Fruit fly (Drosophila melanogaster) S2 (cell line): Measurements from ENCODE around the gene CG34134.

Experiments
- CG8478 ChIP-seq: fragments of >200 bp; optimal IDR thresholded peaks from 2 replicates; lab custom pipeline; 2018
- CTCF ChIP-seq, 2 experiments: fragments of >200 bp; optimal IDR thresholded peaks; 2 replicates each; lab custom pipeline; 2018

Gene CG34134

DNA sequence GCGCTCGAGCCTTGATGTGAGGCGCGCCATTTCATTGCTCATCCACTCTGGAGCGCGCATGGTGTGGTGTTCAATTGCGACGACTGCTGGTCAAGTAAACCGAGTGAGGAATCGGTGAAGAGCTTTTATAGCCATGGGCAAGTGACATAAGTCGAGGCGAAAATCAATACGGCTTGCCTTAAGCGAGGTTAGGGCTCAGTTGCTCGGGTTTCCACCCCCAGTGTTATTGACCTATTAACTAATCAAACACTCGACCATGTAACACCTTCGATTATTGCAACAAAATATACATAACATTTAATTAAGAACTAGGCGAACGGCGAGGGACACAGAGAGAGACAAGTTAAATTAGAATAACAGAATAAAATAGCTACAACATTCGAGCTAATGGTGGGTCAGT, at the start of gene CG34134:
TSS of gene CG34134 (minus strand) at position 101 of the 400 bp plus-strand sequence.
- TF ChIP-seq CTCF (optimal IDR thresholded peaks at IDR 0.05; lab: Kevin White, UChicago): no peak
- TF ChIP-seq CG8478: no peak

DNA sequence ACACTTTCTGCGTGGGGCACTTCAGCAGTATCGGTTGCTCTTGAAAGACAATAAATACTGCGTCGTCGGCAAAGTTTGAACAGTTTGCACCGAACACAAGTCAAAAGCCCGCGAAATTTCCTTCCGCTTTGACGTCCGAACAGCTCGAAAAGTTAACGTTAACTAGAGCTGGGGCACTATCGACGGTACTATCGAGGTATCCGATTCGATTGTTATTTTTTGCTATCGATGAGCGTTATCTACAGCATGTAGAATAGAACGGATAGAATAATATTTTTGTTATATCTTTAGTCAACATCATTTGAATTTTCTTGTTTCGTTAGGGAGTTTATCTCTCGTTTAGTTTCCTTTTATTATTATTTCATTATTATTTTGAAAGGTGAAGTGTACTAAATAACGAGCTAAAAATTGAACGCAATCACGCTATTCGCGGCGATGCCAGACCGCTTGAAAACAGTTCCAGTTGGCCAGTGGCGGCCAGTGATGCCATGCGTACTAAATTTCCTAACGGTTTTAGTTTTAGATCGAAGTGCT, 49.2 kb upstream of the CG34134 start, which contains the start of gene Pvr:
TSS of gene Pvr (minus strand) at position 167 of the 534 bp plus-strand sequence.
- TF ChIP-seq CG8478: no peak
- TF ChIP-seq CTCF (optimal IDR thresholded peaks at IDR 0.05; lab: Kevin White, UChicago): peak in 1 of 2 experiments; percentile 55

DNA sequence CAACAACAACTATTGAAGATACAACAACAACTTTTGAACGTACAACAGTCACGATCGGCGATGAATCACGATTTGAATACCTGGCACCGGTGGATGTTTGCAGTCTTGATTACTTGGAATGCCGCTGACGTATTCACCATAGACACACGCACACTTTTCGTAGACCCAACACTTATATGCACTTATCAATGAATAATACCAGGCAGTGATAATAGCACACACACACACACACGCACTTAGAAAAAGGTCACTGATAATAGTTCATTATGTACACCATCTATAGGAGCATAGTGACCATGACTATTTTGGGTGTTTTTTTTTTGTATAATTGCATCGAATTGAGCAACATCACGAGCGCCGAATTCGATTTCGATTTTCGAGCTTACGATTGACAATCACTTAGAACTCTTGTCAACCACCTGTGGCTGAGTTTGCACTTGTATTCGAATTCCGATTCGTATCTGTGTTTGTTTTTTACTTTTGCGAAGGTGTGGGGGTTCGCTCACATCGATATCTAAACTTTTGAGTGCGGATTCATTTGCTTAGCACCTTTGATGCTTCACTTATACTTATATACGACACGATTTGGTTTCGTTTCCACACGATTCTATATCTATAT, 48.6 kb upstream of the CG34134 start:
- TF ChIP-seq CG8478 (no peak), CTCF (optimal IDR thresholded peaks at IDR 0.05; lab: Kevin White, UChicago) (no peak)

DNA sequence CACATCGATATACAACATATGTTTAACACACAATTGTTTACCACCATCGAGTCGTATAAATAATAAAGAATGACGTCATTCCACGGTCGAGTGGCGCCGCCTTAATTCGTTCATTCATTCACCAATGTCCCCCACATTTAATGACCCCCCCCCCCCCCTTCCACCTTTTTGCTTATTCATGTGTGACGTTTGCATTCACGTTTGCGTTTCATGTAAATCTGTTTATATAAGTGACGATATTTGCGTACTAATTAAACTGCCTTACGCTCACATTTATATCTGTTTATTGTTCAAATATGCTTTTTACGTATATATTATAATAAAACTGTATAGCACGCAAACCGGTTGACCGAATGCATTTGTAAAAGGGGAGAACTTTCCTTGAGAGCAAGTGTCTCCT, 43.0 kb upstream of the CG34134 start:
- TF ChIP-seq CG8478 (no peak), CTCF (optimal IDR thresholded peaks at IDR 0.05; lab: Kevin White, UChicago) (no peak)

dm6 chr2L:8232389-8232788, 41.8 kb upstream of the CG34134 start:
- no peak for TF ChIP-seq CTCF (optimal IDR thresholded peaks at IDR 0.05; lab: Kevin White, UChicago)
- no peak for TF ChIP-seq CG8478

DNA sequence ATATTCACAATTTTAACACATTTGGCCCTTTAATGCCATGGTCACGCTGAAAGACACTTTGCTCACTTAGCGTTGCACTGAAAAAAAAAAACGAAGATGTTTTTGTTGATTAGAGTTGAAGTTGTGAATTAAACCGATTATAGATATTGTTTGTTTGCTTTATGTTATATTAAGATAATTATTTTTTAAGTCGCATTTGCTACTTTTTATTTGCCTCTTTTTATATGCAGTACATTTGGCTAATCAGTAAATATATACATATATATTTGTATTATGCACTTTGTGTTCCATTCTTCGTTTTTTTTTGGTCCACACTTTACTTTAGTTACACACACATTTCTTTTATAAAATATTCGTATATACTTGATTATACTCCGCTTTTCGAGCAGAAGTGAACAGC, 39.7 kb upstream of the CG34134 start:
- TF ChIP-seq CTCF (optimal IDR thresholded peaks at IDR 0.05; lab: Kevin White, UChicago) (no peak), CG8478 (no peak)

DNA sequence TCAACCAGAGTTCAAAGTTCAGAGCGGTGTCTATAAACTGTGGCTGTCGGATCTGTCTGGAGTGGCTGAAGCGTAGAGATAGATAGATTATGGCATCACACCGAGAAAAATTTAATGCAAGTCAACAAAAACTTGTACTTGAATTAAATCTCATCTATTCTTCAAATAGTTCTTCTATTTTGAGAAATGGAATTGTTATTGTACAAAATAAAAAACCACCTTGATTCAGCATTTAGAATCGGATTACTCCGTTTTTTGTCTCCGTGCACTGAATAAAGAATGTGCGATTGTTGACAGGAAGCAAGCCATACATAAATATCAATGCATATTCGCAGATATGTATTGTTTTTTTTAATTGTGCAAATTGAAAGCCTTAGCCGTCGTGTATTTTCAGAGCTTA, 39.0 kb upstream of the CG34134 start:
- TF ChIP-seq CG8478 (no peak), CTCF (optimal IDR thresholded peaks at IDR 0.05; lab: Kevin White, UChicago) (no peak)

DNA sequence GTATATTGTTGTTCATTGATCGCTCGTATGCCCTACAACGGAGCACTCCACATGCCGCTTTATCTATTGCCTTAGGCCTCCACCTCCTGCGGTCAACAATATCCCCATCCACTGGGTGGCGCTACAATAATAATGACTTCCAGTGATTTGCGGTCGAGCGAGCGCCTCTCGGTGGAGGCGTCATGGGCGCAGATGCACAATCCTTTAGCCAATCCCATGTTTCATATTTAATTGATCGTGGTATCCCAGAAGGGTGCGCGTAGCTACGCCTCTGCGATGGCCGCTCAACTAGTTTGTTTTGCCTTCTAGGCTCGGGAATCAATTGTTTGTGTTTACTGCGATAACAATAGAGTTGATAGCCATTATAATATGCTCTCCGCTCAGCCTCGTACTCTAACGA, 38.6 kb upstream of the CG34134 start:
- TF ChIP-seq CTCF (optimal IDR thresholded peaks at IDR 0.05; lab: Kevin White, UChicago) (no peak), CG8478 (no peak)

dm6 chr2L:8220393-8220934, 29.9 kb upstream of the CG34134 start, which contains the start of gene Snx6:
Gene Snx6 (minus strand): TSS chr2L:8220741.
- TF ChIP-seq CTCF (optimal IDR thresholded peaks at IDR 0.05; lab: Kevin White, UChicago): no peak
- no peak for TF ChIP-seq CG8478

dm6 chr2L:8217917-8218316, 27.3 kb upstream of the CG34134 start, which contains the start of gene CG8292:
Gene CG8292 (minus strand): TSS chr2L:8218017.
- no peak for TF ChIP-seq CG8478
- TF ChIP-seq CTCF (optimal IDR thresholded peaks at IDR 0.05; lab: Kevin White, UChicago): no peak

dm6 chr2L:8215259-8215929, 24.8 kb upstream of the CG34134 start, which contains the start of gene CG8349:
Gene CG8349 (plus strand): TSS chr2L:8215915.
- TF ChIP-seq CG8478 (no peak), CTCF (optimal IDR thresholded peaks at IDR 0.05; lab: Kevin White, UChicago) (no peak)

dm6 chr2L:8213987-8214386, 23.4 kb upstream of the CG34134 start, which contains the start of gene CG8353:
Gene CG8353 (plus strand): TSS chr2L:8214045.
- TF ChIP-seq CG8478 (no peak), CTCF (optimal IDR thresholded peaks at IDR 0.05; lab: Kevin White, UChicago) (no peak)

- TF ChIP-seq CTCF (optimal IDR thresholded peaks at IDR 0.05; lab: Kevin White, UChicago) (peak in 1 of 2 experiments; percentile 16), CG8478 (no peak)
Measured at dm6 chr2L:8212666-8213270, 22.2 kb upstream of the CG34134 start, which contains the start of the genes CG8372 and CG8360. Gene CG8372 (minus strand): TSS chr2L:8212902. Gene CG8360 (plus strand): TSS chr2L:8212959.

DNA sequence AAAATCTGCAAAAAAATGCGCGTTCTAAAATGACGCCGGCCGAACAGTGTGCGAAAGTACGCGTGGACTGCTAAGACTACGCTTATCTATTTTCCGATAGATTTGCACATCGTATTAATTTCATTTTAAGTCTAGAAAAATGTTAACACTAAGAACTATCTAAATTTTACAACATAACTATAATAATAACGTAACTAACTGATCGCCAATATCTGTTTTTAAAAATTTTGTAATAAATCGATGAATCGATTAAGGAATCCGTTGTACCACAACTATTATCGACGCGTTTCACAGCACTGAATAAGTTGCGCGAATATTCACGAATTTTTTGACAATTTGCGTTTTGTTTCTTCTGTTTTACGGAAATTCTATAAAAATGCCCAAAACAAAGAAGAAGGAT, 20.5 kb upstream of the CG34134 start, which contains the start of gene Ssb-c31a:
TSS of gene Ssb-c31a (plus strand) at position 278 of the 400 bp plus-strand sequence.
- TF ChIP-seq CTCF (optimal IDR thresholded peaks at IDR 0.05; lab: Kevin White, UChicago) (no peak), CG8478 (no peak)

- no peak for TF ChIP-seq CG8478
- TF ChIP-seq CTCF (optimal IDR thresholded peaks at IDR 0.05; lab: Kevin White, UChicago): peak; percentile 47 to 51
Measured at dm6 chr2L:8210468-8210867, 19.9 kb upstream of the CG34134 start.
